Fruit fly (Drosophila melanogaster) whole organism, prepupa: ENCODE data around the gene CG11854.

Source experiments
- Blimp-1 ChIP-seq: fragments of 200-800 bp; sonication (Bioruptor generic); optimal IDR thresholded peaks from 3 replicates; lab custom pipeline; 2017; ENCODE audit warnings: missing biosample characterization, missing genetic modification characterization, mild to moderate bottlenecking, moderate library complexity, missing genetic modification reagents
- CG11762 ChIP-seq: fragments of 200-800 bp; sonication (Bioruptor generic); optimal IDR thresholded peaks from 3 replicates; lab custom pipeline; 2016; ENCODE audit warnings: missing biosample characterization, missing genetic modification characterization; ENCODE audit not compliant: insufficient read depth
- CG3032 ChIP-seq: fragments of 200-800 bp; optimal IDR thresholded peaks from 2 replicates; lab custom pipeline; 2019; ENCODE audit warnings: missing biosample characterization, mild to moderate bottlenecking, missing genetic modification characterization, moderate library complexity
- CG31627 ChIP-seq: fragments of 200-800 bp; sonication (Bioruptor generic); optimal IDR thresholded peaks from 3 replicates; lab custom pipeline; 2016; ENCODE audit warnings: missing biosample characterization, missing genetic modification characterization
- CG8119 ChIP-seq: fragments of 200-800 bp; sonication (Bioruptor generic); IDR thresholded peaks from 3 replicates; pipeline ENCODE4 v1.3.6; 2022; ENCODE audit warnings: missing biosample characterization, missing genetic modification characterization
- CG8632 ChIP-seq: fragments of 200-800 bp; sonication (Bioruptor generic); optimal IDR thresholded peaks from 3 replicates; lab custom pipeline; 2016; ENCODE audit warnings: missing biosample characterization, missing genetic modification characterization
- Ets21C ChIP-seq: fragments of 200-800 bp; sonication (Bioruptor generic); optimal IDR thresholded peaks from 3 replicates; lab custom pipeline; 2016; ENCODE audit warnings: missing biosample characterization, missing genetic modification characterization
- Gug ChIP-seq: fragments of 200-800 bp; sonication (Bioruptor generic); IDR thresholded peaks from 2 replicates; pipeline ENCODE4 v1.3.6; 2022; ENCODE audit warnings: missing biosample characterization, missing genetic modification characterization
- fd59A ChIP-seq: fragments of 200-800 bp; sonication (Bioruptor generic); optimal IDR thresholded peaks from 2 replicates; lab custom pipeline; 2017; ENCODE audit warnings: missing biosample characterization, mild to moderate bottlenecking, missing genetic modification characterization, missing genetic modification reagents

- TF ChIP-seq Gug (GFP tag; lab: Robert Waterston, UW) (no peak), CG8119 (GFP tag; lab: Robert Waterston, UW) (no peak), Ets21C (GFP tag; lab: Kevin White, UChicago) (no peak), CG11762 (GFP tag; lab: Kevin White, UChicago) (no peak), fd59A (GFP tag; lab: Kevin White, UChicago) (no peak), CG31627 (GFP tag; lab: Kevin White, UChicago) (no peak), Blimp-1 (GFP tag; lab: Kevin White, UChicago) (no peak), CG8632 (no peak), CG3032 (tag; lab: Kevin White, UChicago) (no peak)
These were observed 33.5 kb downstream of the CG11854 start for dm6 chr3R:25275276-25275675.
